Worm (Caenorhabditis elegans) whole organism, L1 larva: ENCODE measurements around the gene K08D12.8.

Source experiments
- alr-1 ChIP-seq: fragments of 200-800 bp; sonication (Bioruptor generic); optimal IDR thresholded peaks from 2 replicates; lab custom pipeline; 2018; ENCODE audit warnings: borderline replicate concordance, mild to moderate bottlenecking, missing genetic modification characterization, missing compliant biosample characterization
- elt-2 ChIP-seq: sonication (generic microtip); optimal IDR thresholded peaks from 2 replicates; lab custom pipeline; 2016; ENCODE audit warnings: missing genetic modification characterization, mild to moderate bottlenecking, inconsistent platforms, missing compliant biosample characterization, missing genetic modification reagents
- fkh-10 ChIP-seq: sonication (generic microtip); optimal IDR thresholded peaks from 2 replicates; lab custom pipeline; 2017; ENCODE audit warnings: missing biosample characterization, missing genetic modification reagents, missing genetic modification characterization
- fos-1 ChIP-seq: fragments of 150-350 bp; optimal IDR thresholded peaks from 2 replicates; lab custom pipeline; 2014; ENCODE audit warnings: missing biosample characterization, missing genetic modification characterization
- lin-13 ChIP-seq: fragments of 150-350 bp; optimal IDR thresholded peaks from 2 replicates; lab custom pipeline; 2014; ENCODE audit warnings: missing biosample characterization, missing genetic modification reagents, missing genetic modification characterization
- lin-35 ChIP-seq, 2 experiments: fragments of 150-350 bp; optimal IDR thresholded peaks; 2 replicates each; lab custom pipeline; 2014; ENCODE audit warnings: missing biosample characterization in 2 of 2, missing genetic modification characterization in 2 of 2, missing genetic modification reagents in 2 of 2
- lsy-2 ChIP-seq, 2 experiments: fragments of 150-350 bp; optimal IDR thresholded peaks; 2 replicates each; lab custom pipeline; 2014; ENCODE audit warnings: missing biosample characterization in 2 of 2, missing genetic modification characterization in 2 of 2
- nhr-237 ChIP-seq: fragments of 150-350 bp; optimal IDR thresholded peaks from 2 replicates; lab custom pipeline; 2014; ENCODE audit warnings: missing biosample characterization, missing genetic modification characterization
- nhr-76 ChIP-seq: sonication (generic microtip); optimal IDR thresholded peaks from 2 replicates; lab custom pipeline; 2017; ENCODE audit warnings: missing biosample characterization, missing genetic modification characterization
- pax-3 ChIP-seq: fragments of 200-800 bp; sonication (Bioruptor generic); optimal IDR thresholded peaks from 2 replicates; lab custom pipeline; 2018; ENCODE audit warnings: mild to moderate bottlenecking, missing genetic modification characterization, moderate library complexity, missing compliant biosample characterization
- swsn-7 ChIP-seq: sonication (generic microtip); optimal IDR thresholded peaks from 2 replicates; lab custom pipeline; 2016; ENCODE audit warnings: missing genetic modification characterization, missing compliant biosample characterization
- unc-62 ChIP-seq: fragments of 150-350 bp; optimal IDR thresholded peaks from 2 replicates; lab custom pipeline; 2014; ENCODE audit warnings: missing biosample characterization, missing genetic modification reagents, missing genetic modification characterization
- zag-1 ChIP-seq: fragments of 150-350 bp; optimal IDR thresholded peaks from 2 replicates; lab custom pipeline; 2014; ENCODE audit warnings: missing biosample characterization, missing genetic modification characterization
- ztf-11 ChIP-seq, 2 experiments: sonication (generic microtip); optimal IDR thresholded peaks; 2 replicates each; lab custom pipeline; 2016 to 2017; ENCODE audit warnings: missing genetic modification characterization in 2 of 2, missing biosample characterization in 1 of 2, missing compliant biosample characterization in 1 of 2

ce11 chrIV:1708426-1708826, 17.6 kb upstream of the K08D12.8 start:
- no peak for TF ChIP-seq nhr-76 (tag; lab: Kevin White, UChicago)
- no peak for TF ChIP-seq unc-62
- TF ChIP-seq alr-1 (tag; lab: Kevin White, UChicago) = no peak
- TF ChIP-seq elt-2 (tag; lab: Kevin White, UChicago) = no peak
- TF ChIP-seq lin-35 (GFP tag; optimal IDR thresholded peaks at IDR 0.05; lab: Kevin White, UChicago) = no peak
- no peak for TF ChIP-seq lin-13 (GFP tag; lab: Kevin White, UChicago)
- TF ChIP-seq swsn-7 = no peak
- no peak for TF ChIP-seq lsy-2 (tag; optimal IDR thresholded peaks at IDR 0.05; lab: Kevin White, UChicago)
- TF ChIP-seq fkh-10 (GFP tag; lab: Kevin White, UChicago) = no peak
- TF ChIP-seq nhr-237 (tag; lab: Kevin White, UChicago) = no peak
- no peak for TF ChIP-seq fos-1 (tag; lab: Kevin White, UChicago)
- no peak for TF ChIP-seq pax-3
- no peak for TF ChIP-seq zag-1
- no peak for TF ChIP-seq ztf-11 (tag; optimal IDR thresholded peaks at IDR 0.05; lab: Kevin White, UChicago)
